Fruit fly (Drosophila melanogaster) whole organism, pupa: ENCODE results near the gene grk.

Experiments
- CG10348 ChIP-seq: fragments of 200-800 bp; sonication (Bioruptor generic); IDR thresholded peaks from 2 replicates; pipeline ENCODE4 v1.3.6; 2022; ENCODE audit warnings: missing biosample characterization, missing genetic modification characterization
- CG12605 ChIP-seq: fragments of 200-800 bp; sonication (Bioruptor generic); IDR thresholded peaks from 2 replicates; pipeline ENCODE4 v1.3.6; 2022; ENCODE audit warnings: missing biosample characterization, missing genetic modification characterization
- CG13204 ChIP-seq: fragments of 200-800 bp; sonication (Bioruptor generic); optimal IDR thresholded peaks from 2 replicates; lab custom pipeline; 2018; ENCODE audit warnings: missing biosample characterization, mild to moderate bottlenecking, missing genetic modification characterization, moderate library complexity
- CG14655 ChIP-seq: fragments of 200-800 bp; sonication (Bioruptor generic); optimal IDR thresholded peaks from 3 replicates; lab custom pipeline; 2017; ENCODE audit warnings: mild to moderate bottlenecking, missing biosample characterization, missing genetic modification reagents, missing genetic modification characterization
- CG15710 ChIP-seq: fragments of 200-800 bp; sonication (Bioruptor generic); optimal IDR thresholded peaks from 2 replicates; lab custom pipeline; 2018; ENCODE audit warnings: missing biosample characterization, mild to moderate bottlenecking, missing genetic modification characterization, moderate library complexity
- CG17806 ChIP-seq: fragments of 200-800 bp; sonication (Bioruptor generic); optimal IDR thresholded peaks from 2 replicates; lab custom pipeline; 2018; ENCODE audit warnings: missing biosample characterization, mild to moderate bottlenecking, missing genetic modification characterization, moderate library complexity
- CG32121 ChIP-seq: fragments of 200-800 bp; sonication (Bioruptor generic); IDR thresholded peaks from 2 replicates; pipeline ENCODE4 v1.3.6; 2022; ENCODE audit warnings: missing biosample characterization, missing genetic modification characterization
- CG34367 ChIP-seq: fragments of 200-800 bp; sonication (Bioruptor generic); optimal IDR thresholded peaks from 2 replicates; lab custom pipeline; 2018; ENCODE audit warnings: missing biosample characterization, mild to moderate bottlenecking, missing genetic modification characterization
- CG4496 ChIP-seq: fragments of 200-800 bp; sonication (Bioruptor generic); IDR thresholded peaks from 3 replicates; pipeline ENCODE4 v1.3.6; 2022; ENCODE audit warnings: missing biosample characterization, missing genetic modification characterization
- CG8159 ChIP-seq: fragments of 200-800 bp; sonication (Bioruptor generic); optimal IDR thresholded peaks from 3 replicates; lab custom pipeline; 2018; ENCODE audit warnings: missing biosample characterization, mild to moderate bottlenecking, missing genetic modification characterization, moderate library complexity
- CG8301 ChIP-seq: fragments of 200-800 bp; sonication (Bioruptor generic); optimal IDR thresholded peaks from 2 replicates; lab custom pipeline; 2018; ENCODE audit warnings: missing biosample characterization, mild to moderate bottlenecking, missing genetic modification characterization
- CG9948 ChIP-seq: fragments of 200-800 bp; sonication (Bioruptor generic); optimal IDR thresholded peaks from 2 replicates; lab custom pipeline; 2018; ENCODE audit warnings: missing biosample characterization, mild to moderate bottlenecking, missing genetic modification characterization, moderate library complexity
- D1 ChIP-seq: fragments of 200-800 bp; sonication (Bioruptor generic); optimal IDR thresholded peaks from 2 replicates; lab custom pipeline; 2018; ENCODE audit warnings: missing biosample characterization, mild to moderate bottlenecking, missing genetic modification characterization, moderate library complexity
- EcR ChIP-seq: fragments of 200-800 bp; sonication (Bioruptor generic); optimal IDR thresholded peaks from 3 replicates; lab custom pipeline; 2019; ENCODE audit warnings: missing biosample characterization, missing genetic modification characterization, mild to moderate bottlenecking, moderate library complexity, missing genetic modification reagents
- Ets98B ChIP-seq: fragments of 200-800 bp; sonication (Bioruptor generic); IDR thresholded peaks from 2 replicates; pipeline ENCODE4 v1.3.6; 2022; ENCODE audit warnings: missing biosample characterization, missing genetic modification characterization
- Pif1A ChIP-seq: fragments of 200-800 bp; sonication (Bioruptor generic); optimal IDR thresholded peaks from 3 replicates; lab custom pipeline; 2016; ENCODE audit warnings: missing biosample characterization, missing genetic modification characterization
- Pif1B ChIP-seq: fragments of 200-800 bp; sonication (Bioruptor generic); optimal IDR thresholded peaks from 3 replicates; lab custom pipeline; 2016; ENCODE audit warnings: missing biosample characterization, missing genetic modification characterization
- Snoo ChIP-seq: fragments of 200-800 bp; sonication (Bioruptor generic); optimal IDR thresholded peaks from 3 replicates; lab custom pipeline; 2017; ENCODE audit warnings: missing biosample characterization, mild to moderate bottlenecking, missing genetic modification characterization, inconsistent platforms
- fd96Ca ChIP-seq: fragments of 200-800 bp; sonication (Bioruptor generic); IDR thresholded peaks from 3 replicates; pipeline ENCODE4 v1.3.6; 2022; ENCODE audit warnings: missing biosample characterization, missing genetic modification characterization
- gl ChIP-seq: fragments of 200-800 bp; sonication (Bioruptor generic); optimal IDR thresholded peaks from 2 replicates; lab custom pipeline; 2018; ENCODE audit warnings: missing biosample characterization, mild to moderate bottlenecking, missing genetic modification characterization
- rn ChIP-seq: fragments of 200-800 bp; sonication (Bioruptor generic); IDR thresholded peaks from 2 replicates; pipeline ENCODE4 v1.3.6; 2022; ENCODE audit warnings: missing biosample characterization, missing genetic modification characterization

The grk gene

dm6 chr2L:8466643-8467042 is 33.2 kb upstream of the grk start, which contains the start of gene dachs:
Gene dachs, plus strand, starts transcription at chr2L:8466817.
- TF ChIP-seq CG10348 (GFP tag; lab: Robert Waterston, UW) (no peak), Snoo (tag; lab: Kevin White, UChicago) (no peak), D1 (tag; lab: Kevin White, UChicago) (no peak), rn (GFP tag; lab: Robert Waterston, UW) (no peak), CG13204 (no peak), CG4496 (GFP tag; lab: Robert Waterston, UW) (no peak), gl (tag; lab: Kevin White, UChicago) (no peak), CG9948 (tag; lab: Kevin White, UChicago) (no peak), CG8301 (tag; lab: Kevin White, UChicago) (no peak), CG8159 (tag; lab: Kevin White, UChicago) (no peak), CG34367 (tag; lab: Kevin White, UChicago) (no peak), Pif1A (no peak), EcR (GFP tag; lab: Kevin White, UChicago) (no peak), CG12605 (GFP tag; lab: Robert Waterston, UW) (no peak)

DNA sequence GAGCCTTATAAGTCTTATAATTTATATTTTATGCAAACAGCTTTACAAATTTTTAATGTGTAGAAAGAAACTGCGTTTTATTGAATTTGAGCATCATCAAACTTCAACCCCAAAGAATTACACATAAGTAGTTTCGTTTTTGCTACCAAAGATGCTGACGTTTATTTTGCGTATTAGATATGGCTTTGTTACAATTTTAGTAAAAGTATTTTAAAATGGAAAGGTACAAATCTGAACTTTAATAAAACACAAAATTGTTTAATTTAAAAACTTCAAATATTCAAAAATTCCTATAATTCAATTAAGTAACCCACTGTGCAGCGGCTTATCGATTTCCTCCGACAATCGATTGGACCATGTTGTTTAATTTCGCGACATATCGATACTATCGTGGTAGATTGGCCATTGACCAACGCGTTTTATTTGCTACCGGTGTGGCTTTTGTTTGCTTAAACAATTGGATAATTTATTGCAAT is 30.7 kb upstream of the grk start, which contains the start of gene prg:
TSS of gene prg (plus strand) at position 382 of the 476 bp plus-strand sequence.
- TF ChIP-seq Snoo (tag; lab: Kevin White, UChicago) (peak; percentile 49), CG15710 (peak; percentile 50), CG13204 (no peak), EcR (GFP tag; lab: Kevin White, UChicago) (peak; percentile 58), rn (GFP tag; lab: Robert Waterston, UW) (no peak), Pif1A (peak; percentile 78), Ets98B (peak; percentile 37), fd96Ca (no peak), CG4496 (GFP tag; lab: Robert Waterston, UW) (peak; percentile 70), CG34367 (tag; lab: Kevin White, UChicago) (peak; percentile 30), CG12605 (GFP tag; lab: Robert Waterston, UW) (peak; percentile 53), CG10348 (GFP tag; lab: Robert Waterston, UW) (no peak), CG14655 (GFP tag; lab: Kevin White, UChicago) (peak; percentile 55), CG17806 (tag; lab: Kevin White, UChicago) (peak; percentile 44), CG8159 (tag; lab: Kevin White, UChicago) (peak; percentile 61), gl (tag; lab: Kevin White, UChicago) (no peak), D1 (tag; lab: Kevin White, UChicago) (peak; percentile 39), CG8301 (tag; lab: Kevin White, UChicago) (peak; percentile 58), CG32121 (GFP tag; lab: Robert Waterston, UW) (peak; percentile 56; the same call in 1 of the 2 replicates), CG9948 (tag; lab: Kevin White, UChicago) (peak; percentile 5), Pif1B (GFP tag; lab: Kevin White, UChicago) (peak; percentile 45)

- peak; percentile 70 for TF ChIP-seq Pif1B (GFP tag; lab: Kevin White, UChicago)
- no peak for TF ChIP-seq Ets98B
- TF ChIP-seq CG8159 (tag; lab: Kevin White, UChicago), result peak; percentile 77
- no peak for TF ChIP-seq rn (GFP tag; lab: Robert Waterston, UW)
- TF ChIP-seq Pif1A, result peak; percentile 74
- peak; percentile 37 for TF ChIP-seq CG8301 (tag; lab: Kevin White, UChicago)
- TF ChIP-seq Snoo (tag; lab: Kevin White, UChicago), result peak; percentile 62
- TF ChIP-seq gl (tag; lab: Kevin White, UChicago), result peak; percentile 2
- TF ChIP-seq CG32121 (GFP tag; lab: Robert Waterston, UW), result no peak
- TF ChIP-seq CG14655 (GFP tag; lab: Kevin White, UChicago), result peak; percentile 44
- no peak for TF ChIP-seq EcR (GFP tag; lab: Kevin White, UChicago)
- TF ChIP-seq CG10348 (GFP tag; lab: Robert Waterston, UW), result no peak
- peak; percentile 43; the same call in 1 of the 3 replicates for TF ChIP-seq CG4496 (GFP tag; lab: Robert Waterston, UW)
- TF ChIP-seq CG13204, result no peak
- peak; percentile 64 for TF ChIP-seq CG15710
- 0 out of 2 replicates have a peak, but pooled peaks have one; percentile 25 for TF ChIP-seq CG12605 (GFP tag; lab: Robert Waterston, UW)
- TF ChIP-seq CG9948 (tag; lab: Kevin White, UChicago), result peak; percentile 60
- peak; percentile 72 for TF ChIP-seq CG17806 (tag; lab: Kevin White, UChicago)
- no peak for TF ChIP-seq fd96Ca
- TF ChIP-seq D1 (tag; lab: Kevin White, UChicago), result peak; percentile 15
- TF ChIP-seq CG34367 (tag; lab: Kevin White, UChicago), result peak; percentile 23
Measured at dm6 chr2L:8463144-8464106, 30.0 kb upstream of the grk start, which contains the start of gene Agpat2. Gene Agpat2, minus strand, starts transcription at chr2L:8463994.

DNA sequence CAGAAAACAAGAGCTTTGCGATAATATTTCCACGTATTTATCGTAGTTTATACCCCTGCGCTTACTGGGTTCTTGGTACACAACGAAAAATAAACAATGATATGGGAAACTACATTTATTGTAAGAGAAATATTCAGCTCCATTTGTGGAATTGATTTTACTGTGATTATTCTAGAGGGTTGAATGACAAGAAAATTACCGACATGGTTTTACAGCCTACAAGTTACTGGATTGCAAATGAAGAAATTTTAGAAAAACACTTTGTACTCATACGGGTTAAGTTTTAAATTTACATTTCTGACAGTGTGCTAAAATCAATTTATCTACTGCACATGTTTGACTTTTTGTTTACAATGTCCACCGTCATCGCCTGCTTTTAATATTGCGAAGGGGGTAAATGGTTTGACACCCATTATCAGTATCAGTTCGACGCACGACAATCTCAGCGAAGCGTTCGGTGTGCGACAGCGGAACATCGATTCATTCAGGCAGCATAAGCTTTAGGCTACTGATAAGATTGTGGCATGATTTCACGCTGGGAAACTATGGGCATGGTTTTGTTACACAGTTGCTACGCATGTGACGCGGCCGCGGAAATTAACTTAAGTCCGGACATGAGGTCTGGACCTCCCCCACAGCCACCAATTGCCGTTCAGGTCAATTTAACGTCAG is 28.5 kb upstream of the grk start:
- TF ChIP-seq CG10348 (GFP tag; lab: Robert Waterston, UW), result no peak
- TF ChIP-seq D1 (tag; lab: Kevin White, UChicago), result no peak
- peak; percentile 14 for TF ChIP-seq Pif1A
- TF ChIP-seq CG17806 (tag; lab: Kevin White, UChicago), result peak; percentile 25
- peak; percentile 34 for TF ChIP-seq CG9948 (tag; lab: Kevin White, UChicago)
- no peak for TF ChIP-seq CG8301 (tag; lab: Kevin White, UChicago)
- peak; percentile 22 for TF ChIP-seq CG14655 (GFP tag; lab: Kevin White, UChicago)
- TF ChIP-seq CG8159 (tag; lab: Kevin White, UChicago), result peak; percentile 33
- TF ChIP-seq CG12605 (GFP tag; lab: Robert Waterston, UW), result no peak
- TF ChIP-seq Snoo (tag; lab: Kevin White, UChicago), result no peak
- TF ChIP-seq gl (tag; lab: Kevin White, UChicago), result no peak
- TF ChIP-seq CG32121 (GFP tag; lab: Robert Waterston, UW), result no peak
- 0 out of 3 replicates have a peak, but pooled peaks have one; percentile 11 for TF ChIP-seq fd96Ca
- TF ChIP-seq CG34367 (tag; lab: Kevin White, UChicago), result no peak
- TF ChIP-seq rn (GFP tag; lab: Robert Waterston, UW), result no peak
- peak; percentile 44 for TF ChIP-seq EcR (GFP tag; lab: Kevin White, UChicago)
- no peak for TF ChIP-seq CG4496 (GFP tag; lab: Robert Waterston, UW)
- no peak for TF ChIP-seq Ets98B
- TF ChIP-seq CG13204, result no peak
- TF ChIP-seq CG15710, result peak; percentile 10
- TF ChIP-seq Pif1B (GFP tag; lab: Kevin White, UChicago), result no peak
